Worm (Caenorhabditis elegans): ENCODE measurements around the gene lin-8.

The lin-8 gene

DNA sequence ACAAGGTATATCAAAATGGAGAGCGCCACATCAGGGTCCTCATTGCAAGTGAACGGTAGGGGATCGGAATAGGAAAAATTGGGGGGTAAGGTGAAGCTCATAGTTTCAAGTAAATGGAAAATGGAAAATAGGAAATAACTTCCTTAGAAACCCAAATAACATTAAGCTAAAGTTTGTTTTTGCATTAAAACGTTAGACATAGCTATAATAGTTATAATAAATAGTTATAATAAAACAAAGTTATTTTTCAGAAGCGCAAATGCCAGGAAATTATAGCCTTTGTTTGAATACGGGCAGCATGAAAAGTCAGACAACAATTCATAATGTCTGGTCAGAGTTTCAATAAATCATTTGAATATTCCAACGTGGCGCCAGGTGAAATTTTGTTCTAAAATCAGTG lies 43.9 kb downstream of the lin-8 start, which contains the start of gene srg-24:
TSS of gene srg-24 (minus strand) at position 101 of the 400 bp plus-strand sequence.
- no peak for TF ChIP-seq T26A5.8 (tag; optimal IDR thresholded peaks at IDR 0.05)

DNA sequence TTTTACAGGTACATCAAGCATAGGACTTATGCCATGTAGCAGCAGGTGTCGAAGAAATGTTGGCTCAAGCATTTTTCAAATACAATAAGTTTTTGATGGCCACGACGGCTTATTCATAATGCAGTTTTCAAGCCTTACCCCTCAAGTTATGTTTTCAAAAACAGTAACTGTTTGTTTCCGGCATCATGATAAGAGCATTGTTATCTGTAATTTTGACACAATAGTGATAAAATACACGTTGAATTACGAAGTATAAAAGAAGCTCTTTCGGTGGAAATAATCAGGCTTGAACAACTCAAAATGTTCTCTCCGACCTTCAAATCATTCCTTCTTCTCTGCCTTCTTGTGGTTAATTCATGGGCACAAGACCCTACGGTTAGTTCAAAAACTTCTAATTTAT lies 45.4 kb downstream of the lin-8 start, which contains the start of gene clec-121:
TSS of gene clec-121 (plus strand) at position 301 of the 400 bp plus-strand sequence.
- TF ChIP-seq aptf-3 (GFP tag; IDR thresholded peaks at IDR 0.05) = no peak
- TF ChIP-seq unc-130 (GFP tag; optimal IDR thresholded peaks at IDR 0.05) = no peak
- TF ChIP-seq hlh-12 (tag; optimal IDR thresholded peaks at IDR 0.05) = no peak
- no peak for TF ChIP-seq lsy-27 (tag; optimal IDR thresholded peaks at IDR 0.05; ENCODE audit: borderline replicate concordance, insufficient read depth)
- TF ChIP-seq nfyb-1 (GFP tag; IDR thresholded peaks at IDR 0.05) = no peak
- no peak for TF ChIP-seq pha-4 (tag; optimal IDR thresholded peaks at IDR 0.05)
- no peak for TF ChIP-seq ceh-40 (GFP tag; IDR thresholded peaks at IDR 0.05)
- TF ChIP-seq tbp1 (GFP tag; optimal IDR thresholded peaks at IDR 0.05) = no peak
- TF ChIP-seq somi-1 (GFP tag; optimal IDR thresholded peaks at IDR 0.05) = no peak
- TF ChIP-seq ztf-26 (tag; optimal IDR thresholded peaks at IDR 0.05) = no peak
- no peak for TF ChIP-seq attf-5 (GFP tag; optimal IDR thresholded peaks at IDR 0.05)
- no peak for TF ChIP-seq Y79H2A.3 (GFP tag; conservative IDR thresholded peaks at IDR 0.05)

DNA sequence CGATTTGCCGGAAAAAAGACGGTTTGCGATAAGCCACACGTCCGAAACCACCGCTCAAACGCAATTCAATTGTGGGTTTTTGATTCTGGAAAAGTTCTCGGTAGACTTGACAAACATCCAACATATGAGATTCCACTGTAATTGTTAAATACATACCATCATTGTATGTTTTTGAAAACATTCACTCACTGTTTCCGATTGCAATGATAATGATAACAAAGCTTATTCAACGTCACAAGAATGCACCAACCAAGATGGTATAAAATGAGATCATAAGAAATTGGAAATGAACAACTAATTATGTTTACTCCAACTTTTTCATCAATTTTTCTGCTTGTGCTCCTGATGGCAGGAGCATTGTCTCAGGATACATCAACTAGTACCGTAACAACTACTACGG lies 49.1 kb downstream of the lin-8 start, which contains the start of gene clec-122:
TSS of gene clec-122 (plus strand) at position 301 of the 400 bp plus-strand sequence.
- TF ChIP-seq nhr-179 (tag; optimal IDR thresholded peaks at IDR 0.05) (no peak), T26A5.8 (tag; optimal IDR thresholded peaks at IDR 0.05) (no peak), F22D6.2 (tag; optimal IDR thresholded peaks at IDR 0.05) (no peak), dox-1 (GFP tag; IDR thresholded peaks at IDR 0.05) (no peak), ceh-58 (GFP tag; IDR thresholded peaks at IDR 0.05) (no peak), K11D2.4 (GFP tag; IDR thresholded peaks at IDR 0.05) (no peak), ceh-27 (GFP tag; optimal IDR thresholded peaks at IDR 0.05) (no peak), rec-8 (tag; optimal IDR thresholded peaks at IDR 0.05) (no peak)

DNA sequence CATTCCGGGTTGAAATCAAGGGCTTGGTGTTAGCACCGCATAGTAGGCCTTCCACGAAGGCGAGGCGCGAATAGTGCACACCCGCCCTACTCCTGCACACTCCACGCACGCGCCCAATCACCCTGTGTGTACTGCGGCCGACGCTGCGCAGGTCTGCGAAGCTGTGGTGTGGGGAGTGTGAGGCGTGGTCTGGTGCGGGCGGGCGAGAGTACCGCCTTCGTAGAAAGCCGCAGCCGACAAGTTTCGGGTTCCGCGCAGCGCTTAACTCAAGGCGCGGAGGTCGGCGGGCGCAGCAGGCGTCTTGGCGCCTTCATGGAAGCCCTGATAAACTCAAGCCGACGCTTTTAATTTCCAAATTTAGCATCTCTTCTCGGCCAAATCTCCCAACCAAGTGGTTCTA lies 51.5 kb downstream of the lin-8 start:
- no peak for TF ChIP-seq snpc-4 (GFP tag; optimal IDR thresholded peaks at IDR 0.05)
- TF ChIP-seq snpc-4 (tag; optimal IDR thresholded peaks at IDR 0.05) = peak in 3 of 4 experiments; percentile 51 to 81 (median 58)
- no peak for TF ChIP-seq B0336.3 (GFP tag; IDR thresholded peaks at IDR 0.05)
- TF ChIP-seq B0019.2 (GFP tag; conservative IDR thresholded peaks at IDR 0.05) = no peak
- no peak for TF ChIP-seq zim-3 (tag; optimal IDR thresholded peaks at IDR 0.05)
- TF ChIP-seq egrh-3 (GFP tag; IDR thresholded peaks at IDR 0.05) = peak; percentile 84
- TF ChIP-seq lin-54 (GFP tag; optimal IDR thresholded peaks at IDR 0.05) = no peak
- TF ChIP-seq snpc-1.1 (tag; optimal IDR thresholded peaks at IDR 0.05; ENCODE audit: insufficient read depth) = peak; percentile 59
- no peak for TF ChIP-seq Y67H2A.10 (GFP tag; conservative IDR thresholded peaks at IDR 0.05)
- peak; percentile 7 for TF ChIP-seq chd-7 (tag; optimal IDR thresholded peaks at IDR 0.05)
- TF ChIP-seq zfh-2 (GFP tag; conservative IDR thresholded peaks at IDR 0.05) = peak; percentile 93
- TF ChIP-seq akir-1 (GFP tag; optimal IDR thresholded peaks at IDR 0.05) = no peak

- TF ChIP-seq dox-1 (GFP tag; IDR thresholded peaks at IDR 0.05) (0 out of 2 replicates have a peak, but pooled peaks have one; percentile 12), Y67H2A.10 (GFP tag; conservative IDR thresholded peaks at IDR 0.05) (no peak), zfh-2 (GFP tag; conservative IDR thresholded peaks at IDR 0.05) (peak; percentile 55; the same call in 1 of the 2 replicates)
Measured at ce11 chrII:3109533-3109932, 52.9 kb downstream of the lin-8 start.
